Worm (Caenorhabditis elegans): ENCODE measurements around the gene srv-6.

DNA sequence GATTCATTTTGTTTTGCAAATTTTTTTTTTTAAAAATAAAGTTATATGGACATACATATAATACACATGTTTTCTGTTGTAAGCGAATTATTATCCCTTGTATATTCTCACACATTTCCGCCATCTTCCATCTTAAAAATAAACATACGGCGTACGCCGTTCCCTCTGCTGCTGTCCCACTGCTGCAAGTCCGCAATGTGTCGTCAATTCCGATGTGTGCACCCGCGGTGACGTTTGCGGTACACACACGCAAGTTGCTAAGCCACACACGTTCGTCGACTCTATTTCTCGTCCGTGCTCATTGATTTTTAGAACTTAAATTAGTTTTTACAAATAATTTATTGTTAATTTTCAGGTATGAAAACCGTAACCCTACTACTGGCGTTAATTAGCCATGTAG, 3.4 kb downstream of the srv-6 start, which contains the start of gene C52B9.4:
- TF ChIP-seq lsy-2 (tag; optimal IDR thresholded peaks at IDR 0.05) (peak; percentile 34 to 45), pag-3 (tag; optimal IDR thresholded peaks at IDR 0.05; ENCODE audit: borderline replicate concordance, insufficient read depth) (no peak)
